Worm (Caenorhabditis elegans) whole organism, L4 larva: ENCODE results near the gene acp-2.
A peak's percentile ranks its signal among the peaks of the same experiment; 100 is the strongest.

Experiments used
- D1046.2 ChIP-seq: fragments of 200-800 bp; sonication (Bioruptor generic); IDR thresholded peaks from 2 replicates; pipeline ENCODE4 v1.3.6; 2022; ENCODE audit warnings: missing genetic modification characterization, missing compliant biosample characterization
- T20F7.1 ChIP-seq: fragments of 200-800 bp; sonication (Bioruptor generic); optimal IDR thresholded peaks from 2 replicates; lab custom pipeline; 2018; ENCODE audit warnings: mild to moderate bottlenecking, missing genetic modification characterization, missing compliant biosample characterization
- Y105C5A.15 ChIP-seq: fragments of 200-800 bp; sonication (Bioruptor generic); IDR thresholded peaks from 2 replicates; pipeline ENCODE4 v1.3.6; 2022; ENCODE audit warnings: missing genetic modification characterization, missing compliant biosample characterization
- Y48G9A.11 ChIP-seq: fragments of 200-800 bp; sonication (Bioruptor generic); IDR thresholded peaks from 2 replicates; pipeline ENCODE4 v1.3.6; 2022; ENCODE audit warnings: missing genetic modification reagents, missing genetic modification characterization, missing compliant biosample characterization
- Y5F2A.4 ChIP-seq: fragments of 200-800 bp; sonication (Bioruptor generic); optimal IDR thresholded peaks from 2 replicates; lab custom pipeline; 2018; ENCODE audit warnings: mild to moderate bottlenecking, missing genetic modification characterization, missing compliant biosample characterization
- ZK546.5 ChIP-seq, 2 experiments: sonication (generic microtip); optimal IDR thresholded peaks; 2 replicates each; lab custom pipeline; 2017; ENCODE audit warnings: missing biosample characterization in 2 of 2, missing genetic modification characterization in 2 of 2
- aha-1 ChIP-seq: fragments of 150-350 bp; peaks from one replicate; lab custom pipeline; 2014; ENCODE audit warnings: missing biosample characterization, missing genetic modification characterization
- ama-1 ChIP-seq: fragments of 150-350 bp; optimal IDR thresholded peaks from 2 replicates; lab custom pipeline; 2014; ENCODE audit warnings: inconsistent platforms, mixed read lengths
- ceh-32 ChIP-seq: sonication (generic microtip); optimal IDR thresholded peaks from 2 replicates; lab custom pipeline; 2016; ENCODE audit warnings: mild to moderate bottlenecking, missing genetic modification characterization, missing compliant biosample characterization; ENCODE audit not compliant: poor library complexity
- ces-1 ChIP-seq: fragments of 150-350 bp; sonication (generic microtip); optimal IDR thresholded peaks from 4 replicates; lab custom pipeline; 2014; ENCODE audit warnings: missing biosample characterization, missing genetic modification reagents, missing genetic modification characterization
- cey-2 ChIP-seq: sonication (generic microtip); optimal IDR thresholded peaks from 3 replicates; lab custom pipeline; 2017; ENCODE audit warnings: missing genetic modification characterization, mild to moderate bottlenecking, missing compliant biosample characterization, antibody characterized with exemption, borderline replicate concordance; ENCODE audit not compliant: insufficient read depth
- daf-12 ChIP-seq: fragments of 150-350 bp; optimal IDR thresholded peaks from 2 replicates; lab custom pipeline; 2014; ENCODE audit warnings: missing biosample characterization, missing genetic modification reagents, missing genetic modification characterization
- daf-16 ChIP-seq, 3 experiments: sonication (generic microtip); optimal IDR thresholded peaks; 2 replicates each; lab custom pipeline; 2016 to 2017; ENCODE audit warnings: missing genetic modification characterization in 3 of 3, missing genetic modification reagents in 3 of 3, mild to moderate bottlenecking in 2 of 3, missing compliant biosample characterization in 2 of 3, missing biosample characterization in 1 of 3, moderate library complexity in 1 of 3
- dmd-6 ChIP-seq: fragments of 200-800 bp; sonication (Bioruptor generic); IDR thresholded peaks from 2 replicates; pipeline ENCODE4 v1.3.6; 2022; ENCODE audit warnings: missing genetic modification reagents, missing genetic modification characterization, missing compliant biosample characterization
- hif-1 ChIP-seq, 2 experiments: sonication (generic microtip); optimal IDR thresholded peaks; 2 replicates each; lab custom pipeline; 2016 to 2017; ENCODE audit warnings: missing compliant biosample characterization in 2 of 2, missing genetic modification characterization in 2 of 2, missing genetic modification reagents in 2 of 2, missing genotype in 2 of 2, mild to moderate bottlenecking in 1 of 2
- hlh-11 ChIP-seq: fragments of 200-800 bp; sonication (Bioruptor generic); optimal IDR thresholded peaks from 2 replicates; lab custom pipeline; 2018; ENCODE audit warnings: mild to moderate bottlenecking, missing genetic modification characterization, missing compliant biosample characterization
- hlh-30 ChIP-seq: sonication (generic microtip); optimal IDR thresholded peaks from 2 replicates; lab custom pipeline; 2017; ENCODE audit warnings: antibody characterized with exemption, mild to moderate bottlenecking, missing genetic modification characterization, missing compliant biosample characterization; ENCODE audit not compliant: insufficient read depth
- lim-7 ChIP-seq: fragments of 200-800 bp; sonication (Bioruptor generic); IDR thresholded peaks from 2 replicates; pipeline ENCODE4 v1.3.6; 2022; ENCODE audit warnings: missing genetic modification characterization, missing compliant biosample characterization
- lin-1 ChIP-seq: fragments of 200-800 bp; sonication (Bioruptor generic); IDR thresholded peaks from 2 replicates; pipeline ENCODE4 v1.3.6; 2022; ENCODE audit warnings: missing genetic modification reagents, missing genetic modification characterization, missing compliant biosample characterization
- lin-13 ChIP-seq: fragments of 150-350 bp; optimal IDR thresholded peaks from 2 replicates; lab custom pipeline; 2014; ENCODE audit warnings: missing biosample characterization, missing genetic modification reagents, missing genetic modification characterization
- lin-15B ChIP-seq: fragments of 150-350 bp; sonication (generic microtip); optimal IDR thresholded peaks from 3 replicates; lab custom pipeline; 2014; ENCODE audit warnings: missing biosample characterization, missing genetic modification characterization
- lin-39 ChIP-seq: fragments of 150-350 bp; optimal IDR thresholded peaks from 2 replicates; lab custom pipeline; 2014; ENCODE audit warnings: missing biosample characterization, missing genetic modification reagents, missing genetic modification characterization
- lsy-2 ChIP-seq, 2 experiments: fragments of 150-350 bp in 1 of 2; sonication (generic microtip) in 1 of 2; optimal IDR thresholded peaks; 2 replicates each; lab custom pipeline; 2014 to 2017; ENCODE audit warnings: missing biosample characterization in 2 of 2, missing genetic modification characterization in 2 of 2
- madf-9 ChIP-seq: fragments of 200-800 bp; sonication (Bioruptor generic); conservative IDR thresholded peaks from 2 replicates; pipeline ENCODE4 v1.3.6; 2022; ENCODE audit warnings: missing genetic modification reagents, missing genetic modification characterization, missing compliant biosample characterization
- mdl-1 ChIP-seq, 2 experiments: fragments of 150-350 bp in 1 of 2; sonication (generic microtip) in 1 of 2; optimal IDR thresholded peaks; 2 replicates each; lab custom pipeline; 2014 to 2017; ENCODE audit warnings: missing biosample characterization in 2 of 2, missing genetic modification characterization in 2 of 2
- mep-1 ChIP-seq: fragments of 150-350 bp; sonication (generic microtip); optimal IDR thresholded peaks from 3 replicates; lab custom pipeline; 2014; ENCODE audit warnings: missing biosample characterization, missing genetic modification characterization
- nhr-10 ChIP-seq: fragments of 150-350 bp; optimal IDR thresholded peaks from 2 replicates; lab custom pipeline; 2014; ENCODE audit warnings: missing biosample characterization, missing genetic modification characterization
- nhr-237 ChIP-seq: sonication (generic microtip); optimal IDR thresholded peaks from 2 replicates; lab custom pipeline; 2017; ENCODE audit warnings: missing biosample characterization, missing genetic modification characterization
- nhr-25 ChIP-seq: sonication (generic microtip); optimal IDR thresholded peaks from 2 replicates; lab custom pipeline; 2017; ENCODE audit warnings: missing genetic modification characterization, mild to moderate bottlenecking, missing compliant biosample characterization, antibody characterized with exemption, moderate library complexity, borderline replicate concordance; ENCODE audit not compliant: insufficient read depth
- nhr-28 ChIP-seq: fragments of 150-350 bp; optimal IDR thresholded peaks from 2 replicates; lab custom pipeline; 2014; ENCODE audit warnings: missing biosample characterization, missing genetic modification characterization
- rbr-2 ChIP-seq: sonication (generic microtip); optimal IDR thresholded peaks from 2 replicates; lab custom pipeline; 2016; ENCODE audit warnings: missing genotype, missing genetic modification characterization, missing compliant biosample characterization
- tra-1 ChIP-seq: fragments of 200-800 bp; sonication (Bioruptor generic); IDR thresholded peaks from 2 replicates; pipeline ENCODE4 v1.3.6; 2022; ENCODE audit warnings: missing genetic modification reagents, missing genetic modification characterization, missing compliant biosample characterization
- unc-39 ChIP-seq: sonication (generic microtip); optimal IDR thresholded peaks from 2 replicates; lab custom pipeline; 2017; ENCODE audit warnings: missing biosample characterization, missing genetic modification characterization
- unc-62 ChIP-seq, 3 experiments: fragments of 150-350 bp in 1 of 3; sonication (generic microtip); optimal IDR thresholded peaks in 2 of 3; peaks in 1 of 3; 1 replicate in 1 of 3; 2 replicates in 2 of 3; lab custom pipeline; 2014 to 2017; ENCODE audit warnings: missing biosample characterization in 3 of 3, missing genetic modification characterization in 3 of 3, missing genetic modification reagents in 3 of 3, missing genotype in 1 of 3
- zfp-3 ChIP-seq: fragments of 200-800 bp; sonication (Bioruptor generic); conservative IDR thresholded peaks from 2 replicates; pipeline ENCODE4 v1.3.6; 2022; ENCODE audit warnings: missing genetic modification reagents, missing genetic modification characterization, missing compliant biosample characterization
- ztf-11 ChIP-seq: fragments of 150-350 bp; optimal IDR thresholded peaks from 2 replicates; lab custom pipeline; 2014; ENCODE audit warnings: missing biosample characterization, missing genetic modification characterization
- ztf-7 ChIP-seq: fragments of 150-350 bp; optimal IDR thresholded peaks from 2 replicates; lab custom pipeline; 2014; ENCODE audit warnings: missing biosample characterization, missing genetic modification characterization

acp-2 gene

ce11 chrII:8441519-8441918 lies 9.7 kb upstream of the acp-2 start (continued):
- peak; percentile 79; the same call in 1 of the 2 replicates for TF ChIP-seq zfp-3 (GFP tag; lab: Robert Waterston, UW)
- peak; percentile 84 for TF ChIP-seq Y48G9A.11 (GFP tag; lab: Robert Waterston, UW)
- peak; percentile 79 for TF ChIP-seq tra-1 (GFP tag; lab: Robert Waterston, UW)
- TF ChIP-seq lin-1 (GFP tag; lab: Robert Waterston, UW), result peak; percentile 75
- no peak for TF ChIP-seq lin-13 (GFP tag; lab: Kevin White, UChicago)
- peak; percentile 88 for TF ChIP-seq D1046.2 (GFP tag; lab: Robert Waterston, UW)
- TF ChIP-seq unc-39 (tag; lab: Kevin White, UChicago), result no peak
- TF ChIP-seq lin-39 (tag; lab: Kevin White, UChicago), result no peak
- no peak for TF ChIP-seq nhr-237 (tag; lab: Kevin White, UChicago)
- peak; percentile 29 for TF ChIP-seq T20F7.1 (GFP tag; lab: Kevin White, UChicago)
- TF ChIP-seq daf-16 (GFP tag; optimal IDR thresholded peaks at IDR 0.05; lab: Kevin White, UChicago), result peak; percentile 37 to 88
- no peak for TF ChIP-seq daf-16 (tag; optimal IDR thresholded peaks at IDR 0.05; lab: Kevin White, UChicago)
- no peak for TF ChIP-seq madf-9 (GFP tag; lab: Robert Waterston, UW)
- TF ChIP-seq Y105C5A.15, result 0 out of 2 replicates have a peak, but pooled peaks have one; percentile 48
- TF ChIP-seq ztf-11 (tag; lab: Kevin White, UChicago), result no peak
- no peak for TF ChIP-seq ceh-32 (tag; lab: Kevin White, UChicago)
- no peak for TF ChIP-seq daf-12
- TF ChIP-seq hif-1 (tag; optimal IDR thresholded peaks at IDR 0.05; lab: Kevin White, UChicago), result peak in 1 of 2 experiments; percentile 35
- TF ChIP-seq Y5F2A.4 (GFP tag; lab: Kevin White, UChicago), result peak; percentile 88
- TF ChIP-seq unc-62 (GFP tag; optimal IDR thresholded peaks at IDR 0.05 in 1 of 2; lab: Kevin White, UChicago), result no peak
- TF ChIP-seq unc-62 (tag; optimal IDR thresholded peaks at IDR 0.05; lab: Kevin White, UChicago), result no peak
- peak; percentile 96 for TF ChIP-seq lim-7 (GFP tag; lab: Robert Waterston, UW)
- TF ChIP-seq ama-1 (lab: Kevin White, UChicago), result peak; percentile 42
- peak; percentile 1 for TF ChIP-seq ztf-7 (tag; lab: Kevin White, UChicago)
- no peak for TF ChIP-seq ZK546.5 (tag; optimal IDR thresholded peaks at IDR 0.05; lab: Kevin White, UChicago)
- TF ChIP-seq ces-1, result no peak
- peak; percentile 28 for TF ChIP-seq rbr-2 (tag; lab: Kevin White, UChicago)

- TF ChIP-seq aha-1 (tag; lab: Kevin White, UChicago), result peak; percentile 5
- no peak for TF ChIP-seq unc-39 (tag; lab: Kevin White, UChicago)
- TF ChIP-seq nhr-28, result peak; percentile 97
- TF ChIP-seq mep-1 (tag; lab: Kevin White, UChicago), result peak; percentile 37
- no peak for TF ChIP-seq lin-15B (tag; lab: Kevin White, UChicago)
- TF ChIP-seq nhr-10 (tag; lab: Kevin White, UChicago), result peak; percentile 51
- TF ChIP-seq nhr-25 (tag; lab: Kevin White, UChicago), result peak; percentile 34
- peak in 1 of 2 experiments; percentile 9 for TF ChIP-seq lsy-2 (tag; optimal IDR thresholded peaks at IDR 0.05; lab: Kevin White, UChicago)
- no peak for TF ChIP-seq ces-1
- TF ChIP-seq hlh-11 (tag; lab: Kevin White, UChicago), result peak; percentile 61
- peak; percentile 47 for TF ChIP-seq hlh-30 (tag; lab: Kevin White, UChicago)
- peak; percentile 18; the same call in 1 of the 2 replicates for TF ChIP-seq dmd-6 (GFP tag; lab: Robert Waterston, UW)
- no peak for TF ChIP-seq unc-62 (GFP tag; optimal IDR thresholded peaks at IDR 0.05 in 1 of 2; lab: Kevin White, UChicago)
- TF ChIP-seq unc-62 (tag; optimal IDR thresholded peaks at IDR 0.05; lab: Kevin White, UChicago), result no peak
- TF ChIP-seq cey-2 (tag; lab: Kevin White, UChicago), result peak; percentile 57
- peak in 1 of 2 experiments; percentile 67 for TF ChIP-seq mdl-1 (tag; optimal IDR thresholded peaks at IDR 0.05; lab: Kevin White, UChicago)
Observed at ce11 chrII:8440792-8441191, 8.9 kb upstream of the acp-2 start.
